Worm (Caenorhabditis elegans) whole organism, late embryonic: Measurements from ENCODE around the gene nid-1.

Experiments used
- C08G9.2 ChIP-seq: sonication (generic microtip); optimal IDR thresholded peaks from 2 replicates; lab custom pipeline; 2016; ENCODE audit warnings: mild to moderate bottlenecking, missing genetic modification characterization, moderate library complexity, missing compliant biosample characterization
- C38D4.7 ChIP-seq: fragments of 200-800 bp; sonication (Bioruptor generic); optimal IDR thresholded peaks from 2 replicates; lab custom pipeline; 2018; ENCODE audit warnings: mild to moderate bottlenecking, missing genetic modification characterization, moderate library complexity, missing compliant biosample characterization
- K09A11.1 ChIP-seq: sonication (generic microtip); optimal IDR thresholded peaks from 2 replicates; lab custom pipeline; 2017; ENCODE audit warnings: antibody characterized with exemption, mild to moderate bottlenecking, missing genetic modification characterization, missing compliant biosample characterization; ENCODE audit not compliant: insufficient read depth
- T23F11.4 ChIP-seq: fragments of 200-800 bp; sonication (Bioruptor generic); optimal IDR thresholded peaks from 2 replicates; lab custom pipeline; 2018; ENCODE audit warnings: mild to moderate bottlenecking, missing genetic modification characterization, missing compliant biosample characterization
- Y22D7AL.16 ChIP-seq: sonication (generic microtip); optimal IDR thresholded peaks from 2 replicates; lab custom pipeline; 2016; ENCODE audit warnings: missing genetic modification characterization, missing compliant biosample characterization
- ama-1 ChIP-seq: fragments of 150-350 bp; optimal IDR thresholded peaks from 2 replicates; lab custom pipeline; 2014
- ceh-14 ChIP-seq: sonication (generic microtip); optimal IDR thresholded peaks from 2 replicates; lab custom pipeline; 2016; ENCODE audit warnings: missing genotype, missing genetic modification characterization, missing compliant biosample characterization
- ceh-19 ChIP-seq: fragments of 200-800 bp; sonication (Bioruptor generic); optimal IDR thresholded peaks from 2 replicates; lab custom pipeline; 2018; ENCODE audit warnings: mild to moderate bottlenecking, missing genetic modification characterization, missing compliant biosample characterization
- ceh-31 ChIP-seq: sonication (generic microtip); optimal IDR thresholded peaks from 2 replicates; lab custom pipeline; 2016; ENCODE audit warnings: missing genetic modification characterization, missing compliant biosample characterization
- ceh-34 ChIP-seq: sonication (generic microtip); optimal IDR thresholded peaks from 2 replicates; lab custom pipeline; 2016; ENCODE audit warnings: mild to moderate bottlenecking, missing genetic modification characterization, missing compliant biosample characterization
- ceh-45 ChIP-seq: fragments of 200-800 bp; sonication (Bioruptor generic); IDR thresholded peaks from 2 replicates; pipeline ENCODE4 v1.3.6; 2022; ENCODE audit warnings: missing genetic modification reagents, missing genetic modification characterization, missing compliant biosample characterization
- ceh-48 ChIP-seq: sonication (generic microtip); optimal IDR thresholded peaks from 2 replicates; lab custom pipeline; 2016; ENCODE audit warnings: missing genetic modification characterization, inconsistent platforms, missing compliant biosample characterization
- che-1 ChIP-seq: sonication (generic microtip); optimal IDR thresholded peaks from 2 replicates; lab custom pipeline; 2016; ENCODE audit warnings: mild to moderate bottlenecking, missing genetic modification characterization, missing compliant biosample characterization
- dmd-4 ChIP-seq: sonication (generic microtip); optimal IDR thresholded peaks from 2 replicates; lab custom pipeline; 2016; ENCODE audit warnings: borderline replicate concordance, missing genetic modification characterization, missing compliant biosample characterization
- dve-1 ChIP-seq: sonication (generic microtip); optimal IDR thresholded peaks from 2 replicates; lab custom pipeline; 2017; ENCODE audit warnings: antibody characterized with exemption, mild to moderate bottlenecking, missing genetic modification characterization, missing compliant biosample characterization
- elt-2 ChIP-seq: sonication (generic microtip); optimal IDR thresholded peaks from 2 replicates; lab custom pipeline; 2016; ENCODE audit warnings: missing genetic modification reagents, missing genetic modification characterization, missing compliant biosample characterization
- ets-4 ChIP-seq: sonication (generic microtip); optimal IDR thresholded peaks from 2 replicates; lab custom pipeline; 2016; ENCODE audit warnings: missing genetic modification characterization, missing compliant biosample characterization
- eyg-1 ChIP-seq: sonication (generic microtip); optimal IDR thresholded peaks from 2 replicates; lab custom pipeline; 2016; ENCODE audit warnings: missing genotype, missing genetic modification characterization, missing compliant biosample characterization
- fkh-6 ChIP-seq: sonication (generic microtip); optimal IDR thresholded peaks from 2 replicates; lab custom pipeline; 2016; ENCODE audit warnings: missing genetic modification characterization, missing compliant biosample characterization
- gmeb-2 ChIP-seq: sonication (generic microtip); optimal IDR thresholded peaks from 2 replicates; lab custom pipeline; 2016; ENCODE audit warnings: missing genetic modification characterization, inconsistent platforms, missing compliant biosample characterization
- hlh-13 ChIP-seq: fragments of 200-800 bp; sonication (Bioruptor generic); optimal IDR thresholded peaks from 2 replicates; lab custom pipeline; 2018; ENCODE audit warnings: mild to moderate bottlenecking, missing genetic modification characterization, missing compliant biosample characterization
- hlh-30 ChIP-seq: sonication (generic microtip); optimal IDR thresholded peaks from 2 replicates; lab custom pipeline; 2017; ENCODE audit warnings: antibody characterized with exemption, missing genetic modification characterization, missing compliant biosample characterization; ENCODE audit not compliant: insufficient read depth
- hlh-6 ChIP-seq: sonication (generic microtip); optimal IDR thresholded peaks from 2 replicates; lab custom pipeline; 2016; ENCODE audit warnings: missing genotype, missing genetic modification characterization, missing compliant biosample characterization
- lim-6 ChIP-seq: sonication (generic microtip); optimal IDR thresholded peaks from 2 replicates; lab custom pipeline; 2016; ENCODE audit warnings: missing genetic modification characterization, missing compliant biosample characterization
- mec-3 ChIP-seq: sonication (generic microtip); optimal IDR thresholded peaks from 2 replicates; lab custom pipeline; 2016; ENCODE audit warnings: borderline replicate concordance, missing genetic modification characterization, missing compliant biosample characterization
- npax-4 ChIP-seq: sonication (generic microtip); optimal IDR thresholded peaks from 2 replicates; lab custom pipeline; 2016; ENCODE audit warnings: missing genetic modification characterization, missing compliant biosample characterization
- pag-3 ChIP-seq: sonication (generic microtip); optimal IDR thresholded peaks from 2 replicates; lab custom pipeline; 2016; ENCODE audit warnings: missing compliant biosample characterization, missing genetic modification characterization, borderline replicate concordance
- pat-9 ChIP-seq: fragments of 200-800 bp; sonication (Bioruptor generic); optimal IDR thresholded peaks from 2 replicates; lab custom pipeline; 2018; ENCODE audit warnings: mild to moderate bottlenecking, missing genetic modification characterization, moderate library complexity, missing compliant biosample characterization
- pax-1 ChIP-seq: fragments of 150-350 bp; optimal IDR thresholded peaks from 2 replicates; lab custom pipeline; 2014; ENCODE audit warnings: missing biosample characterization, missing genetic modification characterization
- pha-4 ChIP-seq: fragments of 150-350 bp; optimal IDR thresholded peaks from 2 replicates; lab custom pipeline; 2018; ENCODE audit warnings: missing biosample characterization, missing genetic modification reagents, missing genetic modification characterization
- pqm-1 ChIP-seq: sonication (generic microtip); optimal IDR thresholded peaks from 2 replicates; lab custom pipeline; 2016; ENCODE audit warnings: missing genetic modification characterization, missing compliant biosample characterization
- pros-1 ChIP-seq: fragments of 150-350 bp; optimal IDR thresholded peaks from 2 replicates; lab custom pipeline; 2014; ENCODE audit warnings: missing biosample characterization, missing genetic modification reagents, missing genetic modification characterization
- sox-2 ChIP-seq: fragments of 200-800 bp; sonication (Bioruptor generic); IDR thresholded peaks from 2 replicates; pipeline ENCODE4 v1.3.6; 2022; ENCODE audit warnings: missing genetic modification reagents, missing genetic modification characterization, missing compliant biosample characterization
- sox-4 ChIP-seq: sonication (generic microtip); optimal IDR thresholded peaks from 2 replicates; lab custom pipeline; 2017; ENCODE audit warnings: mild to moderate bottlenecking, missing genetic modification characterization, inconsistent platforms, missing compliant biosample characterization
- syd-9 ChIP-seq: sonication (generic microtip); optimal IDR thresholded peaks from 2 replicates; lab custom pipeline; 2016; ENCODE audit warnings: mild to moderate bottlenecking, missing genetic modification characterization, moderate library complexity, missing compliant biosample characterization
- tbx-2 ChIP-seq: sonication (generic microtip); optimal IDR thresholded peaks from 2 replicates; lab custom pipeline; 2016; ENCODE audit warnings: missing genetic modification characterization, missing compliant biosample characterization
- tbx-7 ChIP-seq: sonication (generic microtip); optimal IDR thresholded peaks from 2 replicates; lab custom pipeline; 2016; ENCODE audit warnings: missing genotype, missing genetic modification characterization, missing compliant biosample characterization
- ttx-3 ChIP-seq: sonication (generic microtip); optimal IDR thresholded peaks from 2 replicates; lab custom pipeline; 2016; ENCODE audit warnings: missing genetic modification reagents, missing genetic modification characterization, missing compliant biosample characterization
- unc-42 ChIP-seq: sonication (generic microtip); optimal IDR thresholded peaks from 2 replicates; lab custom pipeline; 2016; ENCODE audit warnings: missing genotype, missing genetic modification characterization, missing compliant biosample characterization
- zip-5 ChIP-seq: sonication (generic microtip); optimal IDR thresholded peaks from 2 replicates; lab custom pipeline; 2016; ENCODE audit warnings: missing genetic modification characterization, missing compliant biosample characterization

nid-1 gene

DNA sequence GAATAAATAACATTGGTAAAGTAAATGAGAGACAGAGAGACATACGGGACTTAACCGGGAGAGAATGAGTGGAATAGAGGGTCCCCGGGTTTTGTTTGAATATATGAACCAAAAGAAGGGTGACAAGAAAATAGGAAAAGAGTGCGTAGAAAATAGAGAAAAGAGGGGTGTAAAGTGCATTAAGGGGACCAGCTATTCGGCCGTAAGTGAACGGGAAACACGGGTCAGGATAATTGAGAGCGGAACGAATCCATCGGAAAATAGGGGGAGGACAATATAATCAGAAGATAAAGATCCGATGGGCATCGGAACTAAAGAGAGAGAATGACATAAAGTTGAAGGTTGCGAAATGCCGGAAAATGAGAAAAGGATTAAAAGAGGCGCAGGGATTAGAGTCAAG, 12.6 kb upstream of the nid-1 start:
- TF ChIP-seq tbx-7 (tag; lab: Kevin White, UChicago): no peak
- no peak for TF ChIP-seq K09A11.1 (tag; lab: Kevin White, UChicago)
- peak; percentile 64 for TF ChIP-seq ceh-31 (tag; lab: Kevin White, UChicago)
- TF ChIP-seq unc-42 (tag; lab: Kevin White, UChicago): peak; percentile 92
- no peak for TF ChIP-seq C08G9.2 (tag; lab: Kevin White, UChicago)
- TF ChIP-seq ceh-14 (tag; lab: Kevin White, UChicago): no peak
- TF ChIP-seq ceh-45: no peak
- TF ChIP-seq dve-1 (tag; lab: Kevin White, UChicago): no peak
- TF ChIP-seq tbx-2 (tag; lab: Kevin White, UChicago): peak; percentile 27
- TF ChIP-seq elt-2 (tag; lab: Kevin White, UChicago): no peak
- peak; percentile 55 for TF ChIP-seq pax-1 (tag; lab: Kevin White, UChicago)

DNA sequence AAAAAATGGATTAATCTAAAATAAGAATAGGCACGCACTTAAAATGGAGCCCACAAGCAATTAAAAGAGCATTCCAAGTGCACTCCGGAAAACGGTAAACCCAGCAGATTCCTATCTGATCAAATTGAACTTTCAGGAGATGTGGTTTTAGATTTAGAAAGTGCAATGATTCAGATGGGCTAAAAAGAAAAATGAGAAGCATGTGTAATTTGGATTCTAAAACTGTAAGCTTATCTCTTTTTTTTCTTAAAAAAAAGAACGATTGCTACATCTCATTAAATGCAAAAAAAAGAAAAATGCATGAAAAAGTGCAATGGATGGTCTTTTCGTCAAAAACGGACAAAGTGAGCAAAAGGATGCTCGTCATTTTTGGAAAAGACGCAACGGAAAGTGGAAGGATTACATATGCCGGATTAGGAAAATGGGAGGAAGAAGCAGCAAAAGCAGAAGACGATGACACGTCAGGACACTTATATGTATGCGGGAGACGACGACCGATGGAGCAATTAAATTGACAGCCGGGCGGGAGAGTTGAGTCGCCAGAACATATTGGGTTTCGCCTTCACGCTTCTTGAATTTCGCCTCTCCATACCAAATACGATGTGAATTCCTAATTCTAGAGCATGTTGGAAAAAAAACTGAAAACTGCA, 11.2 kb upstream of the nid-1 start:
- TF ChIP-seq ceh-19 (GFP tag; lab: Kevin White, UChicago) (peak; percentile 40), syd-9 (tag; lab: Kevin White, UChicago) (no peak), ceh-31 (tag; lab: Kevin White, UChicago) (no peak), pat-9 (no peak), C38D4.7 (no peak), ceh-34 (tag; lab: Kevin White, UChicago) (peak; percentile 47), pros-1 (tag; lab: Kevin White, UChicago) (no peak)

- TF ChIP-seq unc-42 (tag; lab: Kevin White, UChicago): peak; percentile 95
- TF ChIP-seq hlh-30: no peak
Measured at ce11 chrV:12901301-12901700, 8.6 kb upstream of the nid-1 start.

- no peak for TF ChIP-seq ceh-19 (GFP tag; lab: Kevin White, UChicago)
- no peak for TF ChIP-seq hlh-13 (GFP tag; lab: Kevin White, UChicago)
- TF ChIP-seq ama-1: no peak
- TF ChIP-seq npax-4 (tag; lab: Kevin White, UChicago): no peak
- TF ChIP-seq sox-2 (GFP tag; lab: Robert Waterston, UW): no peak
- no peak for TF ChIP-seq pag-3
- no peak for TF ChIP-seq hlh-6
- TF ChIP-seq gmeb-2 (tag; lab: Kevin White, UChicago): no peak
- TF ChIP-seq ttx-3 (tag; lab: Kevin White, UChicago): no peak
- TF ChIP-seq zip-5 (tag; lab: Kevin White, UChicago): no peak
- no peak for TF ChIP-seq ceh-34 (tag; lab: Kevin White, UChicago)
- TF ChIP-seq C08G9.2 (tag; lab: Kevin White, UChicago): no peak
- TF ChIP-seq dmd-4: no peak
- no peak for TF ChIP-seq che-1 (tag; lab: Kevin White, UChicago)
- TF ChIP-seq pqm-1 (tag; lab: Kevin White, UChicago): no peak
- no peak for TF ChIP-seq ceh-45
- no peak for TF ChIP-seq syd-9 (tag; lab: Kevin White, UChicago)
- no peak for TF ChIP-seq Y22D7AL.16 (tag; lab: Kevin White, UChicago)
- TF ChIP-seq ceh-48 (tag; lab: Kevin White, UChicago): no peak
- no peak for TF ChIP-seq lim-6
Measured at ce11 chrV:12904054-12904453, 5.9 kb upstream of the nid-1 start, which contains the start of gene ttr-27. TSS of gene ttr-27 (minus strand) at chrV:12904098.

- TF ChIP-seq T23F11.4 (GFP tag; lab: Kevin White, UChicago) (no peak), ets-4 (no peak), pat-9 (no peak), fkh-6 (tag; lab: Kevin White, UChicago) (no peak), npax-4 (tag; lab: Kevin White, UChicago) (no peak), pha-4 (tag; lab: Kevin White, UChicago) (no peak), zip-5 (tag; lab: Kevin White, UChicago) (no peak), eyg-1 (tag; lab: Kevin White, UChicago) (no peak), K09A11.1 (tag; lab: Kevin White, UChicago) (no peak), sox-4 (tag; lab: Kevin White, UChicago) (no peak), C08G9.2 (tag; lab: Kevin White, UChicago) (no peak), mec-3 (tag; lab: Kevin White, UChicago) (no peak), lim-6 (no peak), tbx-2 (tag; lab: Kevin White, UChicago) (no peak)
Measured at ce11 chrV:12905074-12905473, 4.8 kb upstream of the nid-1 start, which contains the start of gene ttr-28. TSS of gene ttr-28 (minus strand) at chrV:12905174.
